Worm (Caenorhabditis elegans): Measurements from ENCODE around the gene E02C12.12.

ce11 chrV:9334216-9334615 lies 47.9 kb downstream of the E02C12.12 start, which contains the start of gene ucp-4:
- TF ChIP-seq ama-1 (optimal IDR thresholded peaks at IDR 0.05) (no peak), egl-27 (tag; optimal IDR thresholded peaks at IDR 0.05) (no peak), lin-39 (tag; optimal IDR thresholded peaks at IDR 0.05) (no peak), tbx-2 (tag; optimal IDR thresholded peaks at IDR 0.05) (no peak), lin-13 (GFP tag; optimal IDR thresholded peaks at IDR 0.05) (no peak)

Data from whole organism, L1 larva.